Worm (Caenorhabditis elegans) whole organism, L1 larva: ENCODE results near the gene F59F5.4.

Experiments used
- F16B12.6 ChIP-seq: fragments of 150-350 bp; optimal IDR thresholded peaks from 2 replicates; lab custom pipeline; 2014; ENCODE audit warnings: missing biosample characterization, missing genetic modification characterization
- Y116A8C.19 ChIP-seq: sonication (generic microtip); optimal IDR thresholded peaks from 2 replicates; lab custom pipeline; 2016; ENCODE audit warnings: missing compliant biosample characterization, missing genetic modification characterization, borderline replicate concordance
- blmp-1 ChIP-seq: fragments of 150-350 bp; optimal IDR thresholded peaks from 2 replicates; lab custom pipeline; 2014; ENCODE audit warnings: missing biosample characterization, missing genetic modification characterization
- ceh-8 ChIP-seq: fragments of 200-800 bp; sonication (Bioruptor generic); optimal IDR thresholded peaks from 2 replicates; lab custom pipeline; 2018; ENCODE audit warnings: mild to moderate bottlenecking, missing genetic modification characterization, moderate library complexity, missing compliant biosample characterization
- ceh-90 ChIP-seq: sonication (generic microtip); optimal IDR thresholded peaks from 2 replicates; lab custom pipeline; 2016; ENCODE audit warnings: missing genetic modification characterization, missing compliant biosample characterization
- dsc-1 ChIP-seq: sonication (generic microtip); optimal IDR thresholded peaks from 2 replicates; lab custom pipeline; 2016; ENCODE audit warnings: mild to moderate bottlenecking, missing genetic modification characterization, missing compliant biosample characterization
- efl-1 ChIP-seq, 4 experiments: fragments of 150-350 bp; optimal IDR thresholded peaks in 3 of 4; peaks in 1 of 4; 1 replicate in 1 of 4; 2 replicates in 3 of 4; lab custom pipeline; 2014; ENCODE audit warnings: missing biosample characterization in 2 of 4, missing genetic modification characterization in 2 of 4, missing genetic modification reagents in 2 of 4
- efl-3 ChIP-seq: fragments of 200-800 bp; sonication (Bioruptor generic); optimal IDR thresholded peaks from 2 replicates; lab custom pipeline; 2018; ENCODE audit warnings: mild to moderate bottlenecking, missing genetic modification characterization, missing compliant biosample characterization
- egl-27 ChIP-seq, 2 experiments: fragments of 150-350 bp in 1 of 2; sonication (generic microtip); optimal IDR thresholded peaks; 3 replicates each; lab custom pipeline; 2017 to 2018; ENCODE audit warnings: missing biosample characterization in 2 of 2, missing genetic modification characterization in 2 of 2, missing genetic modification reagents in 2 of 2
- elt-2 ChIP-seq: sonication (generic microtip); optimal IDR thresholded peaks from 2 replicates; lab custom pipeline; 2016; ENCODE audit warnings: missing genetic modification characterization, mild to moderate bottlenecking, inconsistent platforms, missing compliant biosample characterization, missing genetic modification reagents
- ets-5 ChIP-seq: fragments of 200-800 bp; sonication (Bioruptor generic); IDR thresholded peaks from 2 replicates; pipeline ENCODE4 v1.3.6; 2022; ENCODE audit warnings: missing genetic modification characterization, missing compliant biosample characterization
- fkh-10 ChIP-seq: sonication (generic microtip); optimal IDR thresholded peaks from 2 replicates; lab custom pipeline; 2017; ENCODE audit warnings: missing biosample characterization, missing genetic modification reagents, missing genetic modification characterization
- fkh-4 ChIP-seq: sonication (generic microtip); optimal IDR thresholded peaks from 2 replicates; lab custom pipeline; 2016; ENCODE audit warnings: missing compliant biosample characterization, missing genetic modification characterization, borderline replicate concordance
- grh-1 ChIP-seq: fragments of 200-800 bp; sonication (Bioruptor generic); IDR thresholded peaks from 2 replicates; pipeline ENCODE4 v1.3.6; 2022; ENCODE audit warnings: missing genetic modification reagents, missing genetic modification characterization, missing compliant biosample characterization
- hlh-4 ChIP-seq: sonication (generic microtip); optimal IDR thresholded peaks from 2 replicates; lab custom pipeline; 2016; ENCODE audit warnings: mild to moderate bottlenecking, missing genetic modification characterization, missing compliant biosample characterization
- hpl-2 ChIP-seq: fragments of 150-350 bp; optimal IDR thresholded peaks from 2 replicates; lab custom pipeline; 2014; ENCODE audit warnings: missing biosample characterization, missing genetic modification reagents, missing genetic modification characterization
- isw-1 ChIP-seq: fragments of 200-800 bp; sonication (Bioruptor generic); IDR thresholded peaks from 2 replicates; pipeline ENCODE4 v1.3.6; 2022; ENCODE audit warnings: missing genetic modification characterization, missing compliant biosample characterization
- jun-1 ChIP-seq: fragments of 150-350 bp; optimal IDR thresholded peaks from 2 replicates; lab custom pipeline; 2014; ENCODE audit warnings: missing biosample characterization, missing genetic modification reagents, missing genetic modification characterization
- lin-15B ChIP-seq: fragments of 150-350 bp; sonication (generic microtip); optimal IDR thresholded peaks from 3 replicates; lab custom pipeline; 2014; ENCODE audit warnings: missing biosample characterization, missing genetic modification characterization
- lin-35 ChIP-seq, 2 experiments: fragments of 150-350 bp; optimal IDR thresholded peaks; 2 replicates each; lab custom pipeline; 2014; ENCODE audit warnings: missing biosample characterization in 2 of 2, missing genetic modification characterization in 2 of 2, missing genetic modification reagents in 2 of 2
- lin-39 ChIP-seq: fragments of 150-350 bp; optimal IDR thresholded peaks from 2 replicates; lab custom pipeline; 2014; ENCODE audit warnings: missing biosample characterization, missing genetic modification reagents, missing genetic modification characterization
- lir-3 ChIP-seq: sonication (generic microtip); optimal IDR thresholded peaks from 2 replicates; lab custom pipeline; 2016; ENCODE audit warnings: mild to moderate bottlenecking, missing genetic modification characterization, moderate library complexity, missing compliant biosample characterization; ENCODE audit not compliant: poor library complexity
- lsy-2 ChIP-seq, 2 experiments: fragments of 150-350 bp; optimal IDR thresholded peaks; 2 replicates each; lab custom pipeline; 2014; ENCODE audit warnings: missing biosample characterization in 2 of 2, missing genetic modification characterization in 2 of 2
- mab-9 ChIP-seq: fragments of 200-800 bp; sonication (Bioruptor generic); IDR thresholded peaks from 2 replicates; pipeline ENCODE4 v1.3.6; 2022; ENCODE audit warnings: missing genetic modification reagents, missing genetic modification characterization, missing compliant biosample characterization
- mdl-1 ChIP-seq, 2 experiments: fragments of 150-350 bp; optimal IDR thresholded peaks; 2 replicates each; lab custom pipeline; 2014 to 2017; ENCODE audit warnings: missing biosample characterization in 2 of 2, missing genetic modification characterization in 2 of 2, inconsistent platforms in 1 of 2
- nhr-11 ChIP-seq: fragments of 150-350 bp; optimal IDR thresholded peaks from 2 replicates; lab custom pipeline; 2014; ENCODE audit warnings: missing biosample characterization, missing genetic modification characterization
- nhr-19 ChIP-seq: fragments of 200-800 bp; sonication (Bioruptor generic); conservative IDR thresholded peaks from 2 replicates; pipeline ENCODE4 v1.3.6; 2022; ENCODE audit warnings: missing genetic modification characterization, missing compliant biosample characterization
- nhr-20 ChIP-seq: sonication (generic microtip); optimal IDR thresholded peaks from 2 replicates; lab custom pipeline; 2016; ENCODE audit warnings: mild to moderate bottlenecking, missing genetic modification characterization, missing compliant biosample characterization
- nhr-47 ChIP-seq: sonication (generic microtip); optimal IDR thresholded peaks from 2 replicates; lab custom pipeline; 2016; ENCODE audit warnings: mild to moderate bottlenecking, missing genetic modification characterization, moderate library complexity, missing compliant biosample characterization
- nhr-71 ChIP-seq: sonication (generic microtip); optimal IDR thresholded peaks from 2 replicates; lab custom pipeline; 2016; ENCODE audit warnings: mild to moderate bottlenecking, missing genetic modification characterization, moderate library complexity, missing compliant biosample characterization
- nhr-77 ChIP-seq: fragments of 150-350 bp; optimal IDR thresholded peaks from 2 replicates; lab custom pipeline; 2014; ENCODE audit warnings: missing biosample characterization, missing genetic modification characterization
- nhr-84 ChIP-seq: sonication (generic microtip); optimal IDR thresholded peaks from 2 replicates; lab custom pipeline; 2017; ENCODE audit warnings: missing biosample characterization, missing genetic modification characterization
- nhr-85 ChIP-seq: sonication (generic microtip); peaks from one replicate; lab custom pipeline; 2016; ENCODE audit warnings: missing genetic modification characterization, inconsistent platforms, missing compliant biosample characterization
- nhr-90 ChIP-seq: sonication (generic microtip); optimal IDR thresholded peaks from 2 replicates; lab custom pipeline; 2016; ENCODE audit warnings: mild to moderate bottlenecking, missing genetic modification characterization, missing compliant biosample characterization; ENCODE audit not compliant: poor library complexity
- skn-1 ChIP-seq: fragments of 150-350 bp; optimal IDR thresholded peaks from 2 replicates; lab custom pipeline; 2014; ENCODE audit warnings: missing biosample characterization, missing genetic modification characterization
- sup-37 ChIP-seq: fragments of 200-800 bp; sonication (Bioruptor generic); optimal IDR thresholded peaks from 2 replicates; lab custom pipeline; 2018; ENCODE audit warnings: mild to moderate bottlenecking, missing genetic modification characterization, missing compliant biosample characterization
- unc-130 ChIP-seq: fragments of 150-350 bp; optimal IDR thresholded peaks from 2 replicates; lab custom pipeline; 2017; ENCODE audit warnings: missing biosample characterization, missing genetic modification characterization, inconsistent platforms
- unc-30 ChIP-seq: sonication (generic microtip); optimal IDR thresholded peaks from 2 replicates; lab custom pipeline; 2017; ENCODE audit warnings: missing biosample characterization, missing genetic modification characterization
- unc-86 ChIP-seq: sonication (generic microtip); optimal IDR thresholded peaks from 2 replicates; lab custom pipeline; 2016; ENCODE audit warnings: missing genetic modification characterization, missing compliant biosample characterization
- unc-98 ChIP-seq: fragments of 200-800 bp; sonication (Bioruptor generic); IDR thresholded peaks from 2 replicates; pipeline ENCODE4 v1.3.6; 2022; ENCODE audit warnings: missing genetic modification characterization, missing compliant biosample characterization
- vab-15 ChIP-seq: sonication (generic microtip); optimal IDR thresholded peaks from 2 replicates; lab custom pipeline; 2017; ENCODE audit warnings: missing genotype, mild to moderate bottlenecking, missing genetic modification characterization, missing compliant biosample characterization
- xbp-1 ChIP-seq: sonication (generic microtip); optimal IDR thresholded peaks from 2 replicates; lab custom pipeline; 2016; ENCODE audit warnings: missing genetic modification characterization, missing compliant biosample characterization
- zag-1 ChIP-seq: fragments of 150-350 bp; optimal IDR thresholded peaks from 2 replicates; lab custom pipeline; 2014; ENCODE audit warnings: missing biosample characterization, missing genetic modification characterization
- zip-4 ChIP-seq: fragments of 200-800 bp; sonication (Bioruptor generic); optimal IDR thresholded peaks from 2 replicates; lab custom pipeline; 2018; ENCODE audit warnings: mild to moderate bottlenecking, missing genetic modification characterization, moderate library complexity, missing compliant biosample characterization
- ztf-4 ChIP-seq: fragments of 150-350 bp; optimal IDR thresholded peaks from 2 replicates; lab custom pipeline; 2014; ENCODE audit warnings: missing biosample characterization, missing genetic modification characterization

Gene F59F5.4

ce11 chrX:10514834-10515233 is 28.0 kb upstream of the F59F5.4 start:
- peak in 1 of 2 experiments; percentile 41 for TF ChIP-seq lsy-2 (tag; optimal IDR thresholded peaks at IDR 0.05; lab: Kevin White, UChicago)
- TF ChIP-seq dsc-1 (tag; lab: Kevin White, UChicago) = no peak
- TF ChIP-seq ceh-90 = no peak
- no peak for TF ChIP-seq zag-1

ce11 chrX:10516549-10516948 is 26.2 kb upstream of the F59F5.4 start:
- no peak for TF ChIP-seq ets-5 (GFP tag; lab: Robert Waterston, UW)
- TF ChIP-seq nhr-85 (tag; lab: Kevin White, UChicago) = peak; percentile 74
- 0 out of 2 replicates have a peak, but pooled peaks have one; percentile 19 for TF ChIP-seq grh-1
- TF ChIP-seq nhr-90 (tag; lab: Kevin White, UChicago) = no peak
- no peak for TF ChIP-seq nhr-20 (tag; lab: Kevin White, UChicago)
- TF ChIP-seq mab-9 (GFP tag; lab: Robert Waterston, UW) = no peak
- no peak for TF ChIP-seq xbp-1
- TF ChIP-seq jun-1 = no peak
- TF ChIP-seq fkh-4 (tag; lab: Kevin White, UChicago) = no peak
- no peak for TF ChIP-seq lin-15B (tag; lab: Kevin White, UChicago)
- TF ChIP-seq, all 84 proteins: peak for 2

ce11 chrX:10520185-10520584 is 22.6 kb upstream of the F59F5.4 start:
- TF ChIP-seq efl-1 (optimal IDR thresholded peaks at IDR 0.05; lab: Kevin White, UChicago) (no peak), efl-1 (GFP tag; optimal IDR thresholded peaks at IDR 0.05 in 1 of 2; lab: Kevin White, UChicago) (peak in 1 of 2 experiments; percentile 71), efl-3 (GFP tag; lab: Kevin White, UChicago) (no peak)
- TF ChIP-seq, all 84 proteins: peak for 1

- TF ChIP-seq fkh-10 (GFP tag; lab: Kevin White, UChicago) = no peak
- no peak for TF ChIP-seq nhr-11
- no peak for TF ChIP-seq unc-30 (tag; lab: Kevin White, UChicago)
- no peak for TF ChIP-seq nhr-71 (tag; lab: Kevin White, UChicago)
- no peak for TF ChIP-seq Y116A8C.19
- no peak for TF ChIP-seq egl-27 (tag; optimal IDR thresholded peaks at IDR 0.05; lab: Kevin White, UChicago)
- no peak for TF ChIP-seq ceh-8 (GFP tag; lab: Kevin White, UChicago)
- no peak for TF ChIP-seq lin-15B (tag; lab: Kevin White, UChicago)
- no peak for TF ChIP-seq unc-98
- no peak for TF ChIP-seq unc-86 (tag; lab: Kevin White, UChicago)
- TF ChIP-seq elt-2 (tag; lab: Kevin White, UChicago) = no peak
- TF ChIP-seq zip-4 (GFP tag; lab: Kevin White, UChicago) = no peak
- TF ChIP-seq nhr-77 (tag; lab: Kevin White, UChicago) = no peak
- TF ChIP-seq nhr-90 (tag; lab: Kevin White, UChicago) = no peak
- TF ChIP-seq hlh-4 (tag; lab: Kevin White, UChicago) = no peak
- TF ChIP-seq mab-9 (GFP tag; lab: Robert Waterston, UW) = no peak
- no peak for TF ChIP-seq hpl-2 (GFP tag; lab: Kevin White, UChicago)
- no peak for TF ChIP-seq blmp-1 (tag; lab: Kevin White, UChicago)
Observed at ce11 chrX:10521313-10521712, 21.5 kb upstream of the F59F5.4 start, which contains the start of gene F14F3.4. TSS of gene F14F3.4 (minus strand) at chrX:10521413.

ce11 chrX:10524483-10524948 is 18.3 kb upstream of the F59F5.4 start, which contains the start of the genes mboa-7 and git-1:
TSS of gene mboa-7 (minus strand) at chrX:10524565.
TSS of gene git-1 (plus strand) at chrX:10524898.
- TF ChIP-seq nhr-19 (GFP tag; lab: Robert Waterston, UW) (peak; percentile 55), nhr-47 (tag; lab: Kevin White, UChicago) (peak; percentile 63), ztf-4 (tag; lab: Kevin White, UChicago) (no peak), isw-1 (GFP tag; lab: Robert Waterston, UW) (no peak), sup-37 (GFP tag; lab: Kevin White, UChicago) (no peak), nhr-84 (tag; lab: Kevin White, UChicago) (no peak), nhr-71 (tag; lab: Kevin White, UChicago) (peak; percentile 74), lin-35 (GFP tag; optimal IDR thresholded peaks at IDR 0.05; lab: Kevin White, UChicago) (peak; percentile 42 to 81), lin-39 (no peak), egl-27 (tag; optimal IDR thresholded peaks at IDR 0.05; lab: Kevin White, UChicago) (no peak), mdl-1 (tag; optimal IDR thresholded peaks at IDR 0.05; lab: Kevin White, UChicago) (peak in 1 of 2 experiments; percentile 50), lir-3 (tag; lab: Kevin White, UChicago) (no peak), Y116A8C.19 (no peak), vab-15 (tag; lab: Kevin White, UChicago) (peak; percentile 15), skn-1 (peak; percentile 37), unc-86 (tag; lab: Kevin White, UChicago) (no peak), F16B12.6 (tag; lab: Kevin White, UChicago) (peak; percentile 25), unc-130 (tag; lab: Kevin White, UChicago) (peak; percentile 66)
